Fruit fly (Drosophila melanogaster): ENCODE data around the gene dnd.

DNA sequence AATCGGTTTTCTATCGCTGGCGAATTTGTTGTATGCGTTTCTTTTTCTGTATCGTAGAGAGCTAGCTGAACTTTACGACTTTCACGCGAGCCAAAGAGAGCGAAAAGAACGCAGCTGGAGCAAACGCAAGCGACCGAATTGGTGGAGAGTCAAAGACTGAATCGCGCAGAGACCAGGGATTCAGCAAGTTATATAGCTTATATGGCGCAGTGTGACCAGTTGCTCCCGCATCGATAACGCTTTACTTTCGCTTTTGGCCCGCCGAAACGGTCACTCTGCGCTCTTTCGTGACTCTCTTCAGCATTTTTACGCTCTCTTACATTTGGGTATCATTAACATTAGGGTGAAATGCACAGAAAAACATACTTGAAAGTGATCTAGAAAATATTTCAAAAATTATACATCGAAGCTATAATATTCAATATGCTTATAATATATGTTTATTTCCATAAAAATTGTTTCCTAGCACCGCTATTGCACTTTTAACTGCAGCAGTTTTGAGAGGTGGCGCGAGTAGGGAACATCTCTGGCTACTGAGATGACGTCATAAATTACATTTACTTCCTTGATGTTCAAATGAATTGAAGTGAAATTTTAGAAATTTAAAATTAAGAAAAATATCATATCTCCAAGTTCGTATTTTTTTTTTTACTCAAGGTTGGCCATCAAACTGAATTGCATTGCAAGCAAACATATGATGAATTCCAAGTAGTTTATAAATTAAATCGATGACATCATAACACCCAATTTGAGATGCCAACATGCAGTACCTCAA lies 30.9 kb downstream of the dnd start, which contains the start of gene glec:
- TF ChIP-seq CG6276 (GFP tag; optimal IDR thresholded peaks at IDR 0.05) (peak; percentile 14), svp (GFP tag) (peak; percentile 84), CG31627 (GFP tag; optimal IDR thresholded peaks at IDR 0.05) (peak; percentile 26), Smox (GFP tag; optimal IDR thresholded peaks at IDR 0.05) (peak; percentile 77), spab (GFP tag; optimal IDR thresholded peaks at IDR 0.05) (no peak), CG6792 (GFP tag; optimal IDR thresholded peaks at IDR 0.05) (peak; percentile 37), OdsH (GFP tag; optimal IDR thresholded peaks at IDR 0.05) (peak; percentile 71), Ets96B (tag; optimal IDR thresholded peaks at IDR 0.05) (no peak)
